Worm (Caenorhabditis elegans): Measurements from ENCODE around the gene sru-25.

DNA sequence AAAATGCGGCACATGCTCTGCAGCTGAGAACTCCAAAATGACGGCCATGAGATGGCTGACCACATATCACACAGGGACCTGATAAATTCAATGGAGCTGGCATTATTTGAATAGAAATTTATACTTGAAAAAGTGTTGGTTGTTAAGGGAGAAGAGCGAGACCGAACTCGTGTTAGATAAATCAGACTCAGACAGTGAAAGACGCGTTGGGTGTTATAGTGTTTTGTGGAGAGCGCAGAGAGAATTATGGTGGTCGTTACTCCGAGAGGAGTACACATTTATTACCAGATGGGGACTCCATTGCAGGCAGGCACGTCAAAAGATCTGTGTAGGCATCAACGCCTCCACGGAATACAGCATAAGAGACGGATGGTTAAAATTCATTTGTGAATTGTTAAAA is 31.4 kb downstream of the sru-25 start, which contains the start of gene nhr-190:
- TF ChIP-seq lin-11 (tag; optimal IDR thresholded peaks at IDR 0.05) (no peak), rnt-1 (tag; optimal IDR thresholded peaks at IDR 0.05) (no peak), unc-86 (tag; optimal IDR thresholded peaks at IDR 0.05) (no peak)

All from whole organism, late embryonic.